Worm (Caenorhabditis elegans) whole organism, L1 larva: Measurements from ENCODE around the gene K08B12.1.

Experiments used
- ceh-63 ChIP-seq: fragments of 200-800 bp; sonication (Bioruptor generic); optimal IDR thresholded peaks from 2 replicates; lab custom pipeline; 2018; ENCODE audit warnings: mild to moderate bottlenecking, missing genetic modification characterization, missing compliant biosample characterization
- elt-2 ChIP-seq: sonication (generic microtip); optimal IDR thresholded peaks from 2 replicates; lab custom pipeline; 2016; ENCODE audit warnings: missing genetic modification characterization, mild to moderate bottlenecking, inconsistent platforms, missing compliant biosample characterization, missing genetic modification reagents
- elt-3 ChIP-seq, 6 experiments: fragments of 150-350 bp in 1 of 6; sonication (generic microtip); optimal IDR thresholded peaks; 2 replicates each; lab custom pipeline; 2017 to 2018; ENCODE audit warnings: missing biosample characterization in 6 of 6, missing genetic modification characterization in 6 of 6, inconsistent platforms in 1 of 6
- lsy-2 ChIP-seq, 2 experiments: fragments of 150-350 bp; optimal IDR thresholded peaks; 2 replicates each; lab custom pipeline; 2014; ENCODE audit warnings: missing biosample characterization in 2 of 2, missing genetic modification characterization in 2 of 2
- mab-9 ChIP-seq: fragments of 200-800 bp; sonication (Bioruptor generic); IDR thresholded peaks from 2 replicates; pipeline ENCODE4 v1.3.6; 2022; ENCODE audit warnings: missing genetic modification reagents, missing genetic modification characterization, missing compliant biosample characterization
- pqm-1 ChIP-seq: sonication (generic microtip); optimal IDR thresholded peaks from 3 replicates; lab custom pipeline; 2017; ENCODE audit warnings: missing biosample characterization, missing genetic modification characterization
- rnt-1 ChIP-seq: sonication (generic microtip); optimal IDR thresholded peaks from 2 replicates; lab custom pipeline; 2016; ENCODE audit warnings: mild to moderate bottlenecking, missing genetic modification characterization, moderate library complexity, missing compliant biosample characterization
- skn-1 ChIP-seq: fragments of 150-350 bp; optimal IDR thresholded peaks from 2 replicates; lab custom pipeline; 2014; ENCODE audit warnings: missing biosample characterization, missing genetic modification characterization
- tbx-2 ChIP-seq: sonication (generic microtip); optimal IDR thresholded peaks from 2 replicates; lab custom pipeline; 2016; ENCODE audit warnings: missing genetic modification characterization, missing compliant biosample characterization
- unc-130 ChIP-seq: fragments of 150-350 bp; optimal IDR thresholded peaks from 2 replicates; lab custom pipeline; 2017; ENCODE audit warnings: missing biosample characterization, missing genetic modification characterization, inconsistent platforms
- zag-1 ChIP-seq: fragments of 150-350 bp; optimal IDR thresholded peaks from 2 replicates; lab custom pipeline; 2014; ENCODE audit warnings: missing biosample characterization, missing genetic modification characterization

DNA sequence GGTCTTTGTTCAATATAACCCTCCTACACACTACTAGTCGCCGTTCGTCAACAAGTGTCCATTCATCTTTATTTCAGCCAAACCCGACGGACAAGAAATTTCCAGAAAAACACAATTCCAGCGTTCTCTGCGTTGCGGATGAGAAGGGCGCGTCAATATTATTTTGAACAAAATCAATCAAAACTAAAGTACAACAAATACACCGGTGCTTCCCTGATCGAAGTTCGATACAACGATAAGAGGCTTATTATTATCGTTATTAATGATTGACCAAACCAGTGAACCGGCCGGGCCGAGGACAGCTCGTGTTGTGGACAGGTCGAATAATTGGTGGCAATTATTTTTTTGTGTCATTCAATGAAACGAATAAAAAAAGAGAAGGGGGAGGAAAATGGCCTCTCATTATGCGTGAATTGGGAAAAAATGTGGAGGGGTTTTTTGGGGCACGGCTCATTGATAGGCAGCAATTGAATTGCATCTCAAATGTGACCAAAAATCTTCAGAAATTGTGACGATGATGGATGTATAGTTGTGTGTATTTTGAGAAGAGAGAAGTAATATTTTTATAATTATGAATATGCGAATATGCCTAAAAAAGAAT lies 28.4 kb upstream of the K08B12.1 start:
- no peak for TF ChIP-seq pqm-1 (tag; lab: Kevin White, UChicago)
- TF ChIP-seq ceh-63: no peak
- TF ChIP-seq mab-9: no peak
- TF ChIP-seq unc-130 (tag; lab: Kevin White, UChicago): no peak
- no peak for TF ChIP-seq skn-1
- TF ChIP-seq lsy-2 (tag; optimal IDR thresholded peaks at IDR 0.05; lab: Kevin White, UChicago): peak in 1 of 2 experiments; percentile 7
- TF ChIP-seq elt-3 (tag; optimal IDR thresholded peaks at IDR 0.05; lab: Kevin White, UChicago): no peak
- no peak for TF ChIP-seq tbx-2
- peak; percentile 37 for TF ChIP-seq elt-2 (tag; lab: Kevin White, UChicago)
- no peak for TF ChIP-seq zag-1 (tag; lab: Kevin White, UChicago)
- no peak for TF ChIP-seq rnt-1 (tag; lab: Kevin White, UChicago)
